Fruit fly (Drosophila melanogaster) whole organism, pupa: ENCODE data around the gene Cpr65Aw.

Experiments used
- CG10348 ChIP-seq: fragments of 200-800 bp; sonication (Bioruptor generic); IDR thresholded peaks from 2 replicates; pipeline ENCODE4 v1.3.6; 2022; ENCODE audit warnings: missing biosample characterization, missing genetic modification characterization
- CG12605 ChIP-seq: fragments of 200-800 bp; sonication (Bioruptor generic); IDR thresholded peaks from 2 replicates; pipeline ENCODE4 v1.3.6; 2022; ENCODE audit warnings: missing biosample characterization, missing genetic modification characterization
- CG13204 ChIP-seq: fragments of 200-800 bp; sonication (Bioruptor generic); optimal IDR thresholded peaks from 2 replicates; lab custom pipeline; 2018; ENCODE audit warnings: missing biosample characterization, mild to moderate bottlenecking, missing genetic modification characterization, moderate library complexity
- CG14655 ChIP-seq: fragments of 200-800 bp; sonication (Bioruptor generic); optimal IDR thresholded peaks from 3 replicates; lab custom pipeline; 2017; ENCODE audit warnings: mild to moderate bottlenecking, missing biosample characterization, missing genetic modification reagents, missing genetic modification characterization
- CG15710 ChIP-seq: fragments of 200-800 bp; sonication (Bioruptor generic); optimal IDR thresholded peaks from 2 replicates; lab custom pipeline; 2018; ENCODE audit warnings: missing biosample characterization, mild to moderate bottlenecking, missing genetic modification characterization, moderate library complexity
- CG17806 ChIP-seq: fragments of 200-800 bp; sonication (Bioruptor generic); optimal IDR thresholded peaks from 2 replicates; lab custom pipeline; 2018; ENCODE audit warnings: missing biosample characterization, mild to moderate bottlenecking, missing genetic modification characterization, moderate library complexity
- CG32121 ChIP-seq: fragments of 200-800 bp; sonication (Bioruptor generic); IDR thresholded peaks from 2 replicates; pipeline ENCODE4 v1.3.6; 2022; ENCODE audit warnings: missing biosample characterization, missing genetic modification characterization
- CG34367 ChIP-seq: fragments of 200-800 bp; sonication (Bioruptor generic); optimal IDR thresholded peaks from 2 replicates; lab custom pipeline; 2018; ENCODE audit warnings: missing biosample characterization, mild to moderate bottlenecking, missing genetic modification characterization
- CG4496 ChIP-seq: fragments of 200-800 bp; sonication (Bioruptor generic); IDR thresholded peaks from 3 replicates; pipeline ENCODE4 v1.3.6; 2022; ENCODE audit warnings: missing biosample characterization, missing genetic modification characterization
- CG8159 ChIP-seq: fragments of 200-800 bp; sonication (Bioruptor generic); optimal IDR thresholded peaks from 3 replicates; lab custom pipeline; 2018; ENCODE audit warnings: missing biosample characterization, mild to moderate bottlenecking, missing genetic modification characterization, moderate library complexity
- CG8301 ChIP-seq: fragments of 200-800 bp; sonication (Bioruptor generic); optimal IDR thresholded peaks from 2 replicates; lab custom pipeline; 2018; ENCODE audit warnings: missing biosample characterization, mild to moderate bottlenecking, missing genetic modification characterization
- CG9948 ChIP-seq: fragments of 200-800 bp; sonication (Bioruptor generic); optimal IDR thresholded peaks from 2 replicates; lab custom pipeline; 2018; ENCODE audit warnings: missing biosample characterization, mild to moderate bottlenecking, missing genetic modification characterization, moderate library complexity
- D1 ChIP-seq: fragments of 200-800 bp; sonication (Bioruptor generic); optimal IDR thresholded peaks from 2 replicates; lab custom pipeline; 2018; ENCODE audit warnings: missing biosample characterization, mild to moderate bottlenecking, missing genetic modification characterization, moderate library complexity
- EcR ChIP-seq: fragments of 200-800 bp; sonication (Bioruptor generic); optimal IDR thresholded peaks from 3 replicates; lab custom pipeline; 2019; ENCODE audit warnings: missing biosample characterization, missing genetic modification characterization, mild to moderate bottlenecking, moderate library complexity, missing genetic modification reagents
- Ets98B ChIP-seq: fragments of 200-800 bp; sonication (Bioruptor generic); IDR thresholded peaks from 2 replicates; pipeline ENCODE4 v1.3.6; 2022; ENCODE audit warnings: missing biosample characterization, missing genetic modification characterization
- Pif1A ChIP-seq: fragments of 200-800 bp; sonication (Bioruptor generic); optimal IDR thresholded peaks from 3 replicates; lab custom pipeline; 2016; ENCODE audit warnings: missing biosample characterization, missing genetic modification characterization
- Pif1B ChIP-seq: fragments of 200-800 bp; sonication (Bioruptor generic); optimal IDR thresholded peaks from 3 replicates; lab custom pipeline; 2016; ENCODE audit warnings: missing biosample characterization, missing genetic modification characterization
- Snoo ChIP-seq: fragments of 200-800 bp; sonication (Bioruptor generic); optimal IDR thresholded peaks from 3 replicates; lab custom pipeline; 2017; ENCODE audit warnings: missing biosample characterization, mild to moderate bottlenecking, missing genetic modification characterization, inconsistent platforms
- fd96Ca ChIP-seq: fragments of 200-800 bp; sonication (Bioruptor generic); IDR thresholded peaks from 3 replicates; pipeline ENCODE4 v1.3.6; 2022; ENCODE audit warnings: missing biosample characterization, missing genetic modification characterization
- gl ChIP-seq: fragments of 200-800 bp; sonication (Bioruptor generic); optimal IDR thresholded peaks from 2 replicates; lab custom pipeline; 2018; ENCODE audit warnings: missing biosample characterization, mild to moderate bottlenecking, missing genetic modification characterization
- rn ChIP-seq: fragments of 200-800 bp; sonication (Bioruptor generic); IDR thresholded peaks from 2 replicates; pipeline ENCODE4 v1.3.6; 2022; ENCODE audit warnings: missing biosample characterization, missing genetic modification characterization

Gene Cpr65Aw

dm6 chr3L:6108264-6109060 is 33.8 kb downstream of the Cpr65Aw start:
- TF ChIP-seq CG15710 (tag; lab: Kevin White, UChicago), result no peak
- no peak for TF ChIP-seq fd96Ca (GFP tag; lab: Robert Waterston, UW)

DNA sequence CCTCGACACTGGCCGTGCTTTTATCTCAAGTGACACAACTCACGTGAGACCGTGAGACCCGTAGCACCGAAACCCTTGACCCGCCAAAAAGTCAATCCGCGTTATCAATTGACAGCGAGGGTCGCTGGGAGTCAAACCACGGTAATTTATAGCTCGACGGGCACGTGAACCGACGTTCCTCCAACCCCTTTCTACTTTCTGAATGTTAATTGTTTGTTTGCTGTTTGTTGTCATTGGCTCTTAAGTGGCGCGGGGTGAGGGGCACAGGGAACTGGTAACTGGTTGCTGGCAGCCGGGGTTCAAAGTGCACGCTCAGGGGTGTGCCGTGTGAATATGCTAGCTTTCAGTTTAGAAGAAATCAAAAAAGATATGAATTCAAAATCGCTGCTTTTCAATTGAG is 35.5 kb downstream of the Cpr65Aw start:
- TF ChIP-seq rn (GFP tag; lab: Robert Waterston, UW) (no peak), CG14655 (no peak), gl (tag; lab: Kevin White, UChicago) (no peak), CG12605 (GFP tag; lab: Robert Waterston, UW) (no peak), CG10348 (GFP tag; lab: Robert Waterston, UW) (no peak), Ets98B (GFP tag; lab: Robert Waterston, UW) (no peak), fd96Ca (GFP tag; lab: Robert Waterston, UW) (no peak), CG4496 (no peak)

DNA sequence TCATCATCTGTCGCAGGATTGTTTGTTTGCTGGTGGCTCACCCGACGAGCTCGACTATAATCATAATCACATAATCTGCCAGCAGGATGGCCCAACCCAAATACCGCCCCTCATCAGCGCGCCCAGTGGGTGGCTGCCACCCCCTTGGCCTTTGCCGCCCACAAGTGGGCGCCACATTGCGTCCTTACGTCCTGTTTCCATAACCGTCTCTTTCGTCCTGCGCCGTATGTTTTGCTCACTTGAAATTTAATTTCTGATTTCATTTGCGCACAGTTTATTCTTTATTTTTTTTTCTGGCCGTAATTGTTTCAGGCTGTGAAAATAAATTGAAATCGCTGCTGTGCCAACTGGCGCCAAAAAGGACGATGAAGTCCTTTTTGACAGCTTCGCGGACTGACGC is 36.8 kb downstream of the Cpr65Aw start:
- no peak for TF ChIP-seq CG17806
- no peak for TF ChIP-seq CG15710 (tag; lab: Kevin White, UChicago)
- TF ChIP-seq Ets98B (GFP tag; lab: Robert Waterston, UW), result no peak
- TF ChIP-seq Pif1A (GFP tag; lab: Kevin White, UChicago), result no peak
- no peak for TF ChIP-seq CG10348 (GFP tag; lab: Robert Waterston, UW)
- no peak for TF ChIP-seq CG9948 (tag; lab: Kevin White, UChicago)
- TF ChIP-seq CG4496, result no peak
- TF ChIP-seq fd96Ca (GFP tag; lab: Robert Waterston, UW), result no peak
- TF ChIP-seq CG34367 (tag; lab: Kevin White, UChicago), result no peak
- no peak for TF ChIP-seq EcR (GFP tag; lab: Kevin White, UChicago)
- TF ChIP-seq CG14655, result no peak
- no peak for TF ChIP-seq CG13204 (GFP tag; lab: Kevin White, UChicago)
- no peak for TF ChIP-seq D1 (tag; lab: Kevin White, UChicago)
- no peak for TF ChIP-seq CG8159 (tag; lab: Kevin White, UChicago)
- TF ChIP-seq CG32121, result no peak
- TF ChIP-seq gl (tag; lab: Kevin White, UChicago), result no peak
- TF ChIP-seq, all 21 proteins: peak for 0

- no peak for TF ChIP-seq Pif1B
- no peak for TF ChIP-seq CG10348 (GFP tag; lab: Robert Waterston, UW)
- no peak for TF ChIP-seq Pif1A (GFP tag; lab: Kevin White, UChicago)
- TF ChIP-seq CG8159 (tag; lab: Kevin White, UChicago), result no peak
- TF ChIP-seq CG8301 (tag; lab: Kevin White, UChicago), result no peak
- TF ChIP-seq CG17806, result no peak
- no peak for TF ChIP-seq Ets98B (GFP tag; lab: Robert Waterston, UW)
- no peak for TF ChIP-seq CG34367 (tag; lab: Kevin White, UChicago)
- no peak for TF ChIP-seq D1 (tag; lab: Kevin White, UChicago)
- TF ChIP-seq rn (GFP tag; lab: Robert Waterston, UW), result no peak
- TF ChIP-seq CG13204 (GFP tag; lab: Kevin White, UChicago), result no peak
- TF ChIP-seq CG9948 (tag; lab: Kevin White, UChicago), result no peak
- no peak for TF ChIP-seq gl (tag; lab: Kevin White, UChicago)
- TF ChIP-seq CG32121, result no peak
- TF ChIP-seq CG14655, result no peak
- no peak for TF ChIP-seq CG12605 (GFP tag; lab: Robert Waterston, UW)
- no peak for TF ChIP-seq CG15710 (tag; lab: Kevin White, UChicago)
- no peak for TF ChIP-seq CG4496
- TF ChIP-seq, all 21 proteins: peak for 0
Observed at dm6 chr3L:6104551-6104950, 37.7 kb downstream of the Cpr65Aw start.

dm6 chr3L:6103658-6104057 is 38.6 kb downstream of the Cpr65Aw start:
- TF ChIP-seq CG15710 (tag; lab: Kevin White, UChicago), result no peak
- TF ChIP-seq CG8301 (tag; lab: Kevin White, UChicago), result no peak
- TF ChIP-seq CG13204 (GFP tag; lab: Kevin White, UChicago), result no peak
- no peak for TF ChIP-seq CG17806
- TF ChIP-seq D1 (tag; lab: Kevin White, UChicago), result no peak
- TF ChIP-seq EcR (GFP tag; lab: Kevin White, UChicago), result no peak
- no peak for TF ChIP-seq Snoo (tag; lab: Kevin White, UChicago)
- TF ChIP-seq Ets98B (GFP tag; lab: Robert Waterston, UW), result no peak
- no peak for TF ChIP-seq CG32121
- no peak for TF ChIP-seq CG14655
- no peak for TF ChIP-seq rn (GFP tag; lab: Robert Waterston, UW)
- no peak for TF ChIP-seq CG9948 (tag; lab: Kevin White, UChicago)
- TF ChIP-seq CG4496, result no peak
- TF ChIP-seq CG34367 (tag; lab: Kevin White, UChicago), result no peak
- TF ChIP-seq Pif1A (GFP tag; lab: Kevin White, UChicago), result no peak
- no peak for TF ChIP-seq CG12605 (GFP tag; lab: Robert Waterston, UW)

DNA sequence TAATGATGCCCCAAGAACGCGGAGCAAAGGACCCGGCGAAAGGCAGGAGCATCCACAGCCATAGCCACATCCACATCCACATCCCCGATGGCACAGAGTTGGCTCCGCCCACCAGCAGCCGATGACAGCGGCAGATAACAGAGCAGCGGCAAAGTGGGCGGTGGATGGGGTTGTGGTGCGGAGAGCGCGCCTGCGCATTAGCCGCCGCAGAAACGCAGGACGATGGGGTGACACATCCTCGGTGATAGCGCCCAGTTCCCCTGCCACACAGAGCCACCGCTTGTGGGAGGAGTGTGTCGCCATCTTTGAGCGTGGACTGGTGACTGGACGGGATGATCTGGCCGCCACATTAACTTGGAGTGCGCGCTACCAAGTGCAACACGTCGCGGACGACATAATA is 44.9 kb downstream of the Cpr65Aw start, which contains the start of gene Ets65A:
Gene Ets65A, plus strand, starts transcription at position 348 of the 400 bp plus-strand sequence.
- no peak for TF ChIP-seq Pif1B
- no peak for TF ChIP-seq D1 (tag; lab: Kevin White, UChicago)
- no peak for TF ChIP-seq gl (tag; lab: Kevin White, UChicago)
- no peak for TF ChIP-seq EcR (GFP tag; lab: Kevin White, UChicago)
- TF ChIP-seq CG34367 (tag; lab: Kevin White, UChicago), result no peak
- no peak for TF ChIP-seq CG15710 (tag; lab: Kevin White, UChicago)
- TF ChIP-seq CG32121, result no peak
- no peak for TF ChIP-seq CG8301 (tag; lab: Kevin White, UChicago)
- TF ChIP-seq fd96Ca (GFP tag; lab: Robert Waterston, UW), result no peak
- no peak for TF ChIP-seq CG8159 (tag; lab: Kevin White, UChicago)
